Worm (Caenorhabditis elegans) whole organism, L4/young adult: Measurements from ENCODE around the gene T02D1.7.

Source experiments
- W03F9.2 ChIP-seq: fragments of 150-350 bp; optimal IDR thresholded peaks from 2 replicates; lab custom pipeline; 2014; ENCODE audit warnings: missing biosample characterization, missing genetic modification characterization
- dao-5 ChIP-seq: sonication (generic microtip); optimal IDR thresholded peaks from 2 replicates; lab custom pipeline; 2016; ENCODE audit warnings: missing genotype, missing genetic modification characterization, moderate library complexity, missing compliant biosample characterization
- him-1 ChIP-seq: sonication (generic microtip); optimal IDR thresholded peaks from 2 replicates; lab custom pipeline; 2016; ENCODE audit warnings: missing genotype, missing genetic modification reagents, missing genetic modification characterization, missing compliant biosample characterization

DNA sequence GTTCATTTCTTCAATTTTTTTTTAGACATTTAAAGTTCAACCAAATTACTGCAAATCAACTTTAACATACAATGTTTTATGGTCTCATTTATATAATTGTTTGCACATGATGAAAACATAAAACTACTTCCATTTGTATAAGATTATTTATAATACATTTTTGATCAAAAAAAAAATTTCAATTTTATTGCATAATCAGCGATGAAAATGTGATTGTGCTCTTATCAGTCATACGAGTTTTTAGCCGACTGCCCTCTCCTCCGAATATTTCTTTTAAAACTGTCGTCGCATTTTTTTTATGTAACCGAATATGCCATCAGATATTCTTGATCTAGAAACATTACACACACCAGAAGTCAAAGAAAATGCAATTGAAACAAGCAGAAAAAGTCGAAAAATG, 33.5 kb upstream of the T02D1.7 start, which contains the start of gene F08A7.1:
- TF ChIP-seq dao-5 = no peak
- no peak for TF ChIP-seq him-1
- TF ChIP-seq W03F9.2 (tag; lab: Kevin White, UChicago) = no peak
